Worm (Caenorhabditis elegans): ENCODE results near the gene srw-140.

srw-140 gene

ce11 chrV:5198240-5198639 lies 32.7 kb downstream of the srw-140 start, which contains the start of gene Y47A7.2:
Y47A7.2 (minus strand) TSS chrV:5198340.
- TF ChIP-seq K02D7.2 (tag; optimal IDR thresholded peaks at IDR 0.05) (no peak), ztf-16 (tag; optimal IDR thresholded peaks at IDR 0.05) (no peak)

DNA sequence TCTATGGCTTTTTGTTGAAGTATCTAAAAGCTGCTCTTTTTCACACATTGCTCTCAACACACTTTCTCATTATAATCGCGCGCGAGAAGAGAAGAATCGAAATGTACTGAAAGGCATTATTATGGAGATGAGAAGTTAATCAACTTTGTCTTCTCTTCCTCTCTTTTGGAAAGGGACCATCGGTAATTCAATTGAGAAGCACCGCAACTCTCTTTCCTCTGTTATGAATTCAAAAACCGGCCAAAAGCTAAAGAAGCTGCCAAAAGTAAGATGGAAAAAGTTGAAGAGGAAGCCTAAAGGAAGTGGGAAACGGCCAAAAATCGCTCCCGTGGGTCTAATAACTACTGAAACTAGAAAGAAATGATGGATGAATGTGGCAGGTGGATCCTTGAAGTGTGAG lies 34.7 kb downstream of the srw-140 start:
- TF ChIP-seq lim-6 (tag; optimal IDR thresholded peaks at IDR 0.05) (no peak), ceh-30 (tag; optimal IDR thresholded peaks at IDR 0.05) (no peak), fkh-10 (GFP tag; optimal IDR thresholded peaks at IDR 0.05) (peak; percentile 48), F13H6.1 (tag; optimal IDR thresholded peaks at IDR 0.05) (no peak), unc-42 (tag; optimal IDR thresholded peaks at IDR 0.05) (peak; percentile 98), ceh-6 (GFP tag; optimal IDR thresholded peaks at IDR 0.05) (no peak), rnt-1 (tag; optimal IDR thresholded peaks at IDR 0.05) (no peak), pha-4 (tag; optimal IDR thresholded peaks at IDR 0.05) (no peak), T23F11.4 (GFP tag; optimal IDR thresholded peaks at IDR 0.05) (no peak), ceh-48 (tag; optimal IDR thresholded peaks at IDR 0.05) (no peak), unc-55 (GFP tag; optimal IDR thresholded peaks at IDR 0.05) (no peak), eyg-1 (tag; optimal IDR thresholded peaks at IDR 0.05) (no peak)

DNA sequence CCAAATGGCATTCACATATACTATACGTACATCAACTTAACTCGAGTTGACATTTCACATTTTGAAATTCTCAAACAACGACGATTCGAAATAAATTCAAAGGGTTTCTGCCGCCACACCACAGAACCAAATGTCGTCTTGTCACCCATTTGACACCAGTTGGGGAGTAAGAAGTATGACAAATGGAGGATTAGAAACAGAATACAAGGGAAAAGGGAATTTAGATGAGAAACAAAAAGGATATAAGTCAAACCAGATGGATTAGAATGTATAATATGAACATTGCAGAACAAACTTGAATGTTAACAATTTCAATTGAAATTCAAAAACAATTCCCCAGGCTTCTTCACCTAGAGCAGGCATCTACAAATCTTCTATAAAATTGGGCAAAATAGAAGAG lies 36.2 kb downstream of the srw-140 start:
- TF ChIP-seq unc-55 (GFP tag; optimal IDR thresholded peaks at IDR 0.05) = peak; percentile 27
- no peak for TF ChIP-seq tbx-2 (tag; optimal IDR thresholded peaks at IDR 0.05)

- TF ChIP-seq fkh-6 (tag; optimal IDR thresholded peaks at IDR 0.05) = no peak
- TF ChIP-seq ceh-30 (tag; optimal IDR thresholded peaks at IDR 0.05) = no peak
- TF ChIP-seq F13H6.1 (tag; optimal IDR thresholded peaks at IDR 0.05) = no peak
- no peak for TF ChIP-seq elt-4 (tag; optimal IDR thresholded peaks at IDR 0.05)
- no peak for TF ChIP-seq madf-2 (tag; optimal IDR thresholded peaks at IDR 0.05)
- TF ChIP-seq ceh-45 (GFP tag; IDR thresholded peaks at IDR 0.05) = no peak
- TF ChIP-seq ceh-2 (tag; optimal IDR thresholded peaks at IDR 0.05) = no peak
- TF ChIP-seq K02D7.2 (tag; optimal IDR thresholded peaks at IDR 0.05) = no peak
Measured at ce11 chrV:5203643-5204042, 38.1 kb downstream of the srw-140 start.

- TF ChIP-seq ttx-3 (tag; optimal IDR thresholded peaks at IDR 0.05) = no peak
- peak; percentile 16 for TF ChIP-seq ceh-18 (tag; optimal IDR thresholded peaks at IDR 0.05)
- no peak for TF ChIP-seq hlh-8 (tag; optimal IDR thresholded peaks at IDR 0.05)
- no peak for TF ChIP-seq ceh-2 (tag; optimal IDR thresholded peaks at IDR 0.05)
- no peak for TF ChIP-seq ahr-1 (tag; optimal IDR thresholded peaks at IDR 0.05)
Measured at ce11 chrV:5204127-5204526, 38.6 kb downstream of the srw-140 start, which contains the start of gene ttc-37. ttc-37 (plus strand) TSS chrV:5204475.

DNA sequence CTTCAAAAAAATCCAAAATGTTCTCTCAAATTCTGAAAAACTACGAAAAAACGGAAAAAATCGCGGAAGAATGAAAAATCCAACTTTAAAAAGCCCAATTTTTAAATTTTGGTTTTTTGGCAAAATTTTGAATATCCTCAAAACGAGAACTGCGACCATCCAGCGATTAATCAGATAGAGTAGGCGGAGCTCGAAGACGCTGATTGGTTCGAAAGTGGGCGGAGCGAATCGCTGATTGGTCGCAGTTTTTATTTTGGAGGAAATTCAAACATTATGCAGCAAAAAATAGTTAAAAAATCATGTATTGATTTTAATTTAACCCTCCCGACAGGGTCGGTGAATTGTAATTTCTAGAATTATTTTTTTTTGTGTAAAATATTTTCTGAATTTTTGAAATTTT lies 48.1 kb downstream of the srw-140 start:
- no peak for TF ChIP-seq C38D4.7 (GFP tag; optimal IDR thresholded peaks at IDR 0.05)
- peak; percentile 92 for TF ChIP-seq nfya-1 (tag; optimal IDR thresholded peaks at IDR 0.05)
